Fruit fly (Drosophila melanogaster) whole organism, embryonic: ENCODE results near the gene mRpL33.

Source experiments
- ATbp ChIP-seq: fragments of 200-800 bp; sonication (Bioruptor generic); optimal IDR thresholded peaks from 2 replicates; lab custom pipeline; 2017; ENCODE audit warnings: missing biosample characterization, mild to moderate bottlenecking, missing genetic modification characterization, missing genetic modification reagents
- BEAF-32 ChIP-seq: fragments of 200-800 bp; sonication (Bioruptor generic); optimal IDR thresholded peaks from 3 replicates; lab custom pipeline; 2017; ENCODE audit warnings: missing biosample characterization, missing genetic modification characterization, mild to moderate bottlenecking, moderate library complexity, missing genetic modification reagents
- Bgb ChIP-seq: fragments of 200-800 bp; sonication (Bioruptor generic); IDR thresholded peaks from 2 replicates; pipeline ENCODE4 v1.3.6; 2022; ENCODE audit warnings: missing biosample characterization, missing genetic modification characterization; ENCODE audit not compliant: partially characterized antibody
- CG10321 ChIP-seq: fragments of 200-800 bp; sonication (Bioruptor generic); IDR thresholded peaks from 2 replicates; pipeline ENCODE4 v1.3.6; 2022; ENCODE audit warnings: missing biosample characterization, missing genetic modification characterization
- CG10959 ChIP-seq: fragments of 200-800 bp; sonication (Bioruptor generic); IDR thresholded peaks from 2 replicates; pipeline ENCODE4 v1.3.6; 2022; ENCODE audit warnings: missing biosample characterization, missing genetic modification characterization
- CG11398 ChIP-seq: fragments of 200-800 bp; sonication (Bioruptor generic); optimal IDR thresholded peaks from 2 replicates; lab custom pipeline; 2016; ENCODE audit warnings: missing biosample characterization, missing genetic modification characterization
- CG11504 ChIP-seq: fragments of 200-800 bp; sonication (Bioruptor generic); optimal IDR thresholded peaks from 3 replicates; lab custom pipeline; 2019; ENCODE audit warnings: missing biosample characterization, mild to moderate bottlenecking, missing genetic modification characterization, moderate library complexity
- CG12659 ChIP-seq: fragments of 200-800 bp; sonication (Bioruptor generic); optimal IDR thresholded peaks from 3 replicates; lab custom pipeline; 2017; ENCODE audit warnings: mild to moderate bottlenecking, missing biosample characterization, missing genetic modification reagents, missing genetic modification characterization
- CG1602 ChIP-seq: fragments of 200-800 bp; sonication (Bioruptor generic); optimal IDR thresholded peaks from 3 replicates; lab custom pipeline; 2016; ENCODE audit warnings: missing biosample characterization, missing genetic modification characterization
- CG17612 ChIP-seq: fragments of 200-800 bp; sonication (Bioruptor generic); IDR thresholded peaks from 2 replicates; pipeline ENCODE4 v1.3.6; 2022; ENCODE audit warnings: missing biosample characterization, missing genetic modification characterization
- CG32772 ChIP-seq: fragments of 200-800 bp; sonication (Bioruptor generic); IDR thresholded peaks from 2 replicates; pipeline ENCODE4 v1.3.6; 2022; ENCODE audit warnings: missing biosample characterization, missing genetic modification characterization
- CG33557 ChIP-seq: fragments of 200-800 bp; sonication (Bioruptor generic); optimal IDR thresholded peaks from 2 replicates; lab custom pipeline; 2019; ENCODE audit warnings: missing biosample characterization, mild to moderate bottlenecking, missing genetic modification characterization, moderate library complexity
- CG34224 ChIP-seq: fragments of 200-800 bp; sonication (Bioruptor generic); IDR thresholded peaks from 3 replicates; pipeline ENCODE4 v1.3.6; 2022; ENCODE audit warnings: missing biosample characterization, missing genetic modification characterization; ENCODE audit not compliant: partially characterized antibody
- CG34422 ChIP-seq: fragments of 200-800 bp; sonication (Bioruptor generic); IDR thresholded peaks from 3 replicates; pipeline ENCODE4 v1.3.6; 2022; ENCODE audit warnings: missing biosample characterization, missing genetic modification characterization
- CG3847 ChIP-seq: fragments of 200-800 bp; sonication (Bioruptor generic); IDR thresholded peaks from 2 replicates; pipeline ENCODE4 v1.3.6; 2022; ENCODE audit warnings: missing biosample characterization, missing genetic modification characterization
- CG4360 ChIP-seq: fragments of 200-800 bp; sonication (Bioruptor generic); IDR thresholded peaks from 2 replicates; pipeline ENCODE4 v1.3.6; 2022; ENCODE audit warnings: missing biosample characterization, missing genetic modification characterization
- CG4854 ChIP-seq: fragments of 200-800 bp; sonication (Bioruptor generic); optimal IDR thresholded peaks from 2 replicates; lab custom pipeline; 2016; ENCODE audit warnings: missing biosample characterization, missing genetic modification characterization, inconsistent platforms
- CG5953 ChIP-seq: fragments of 200-800 bp; sonication (Bioruptor generic); IDR thresholded peaks from 2 replicates; pipeline ENCODE4 v1.3.6; 2022; ENCODE audit warnings: missing biosample characterization, missing genetic modification characterization
- CG6683 ChIP-seq: fragments of 200-800 bp; sonication (Bioruptor generic); optimal IDR thresholded peaks from 2 replicates; lab custom pipeline; 2017; ENCODE audit warnings: missing biosample characterization, mild to moderate bottlenecking, missing genetic modification characterization, missing genetic modification reagents
- CG6689 ChIP-seq: fragments of 200-800 bp; sonication (Bioruptor generic); IDR thresholded peaks from 2 replicates; pipeline ENCODE4 v1.3.6; 2022; ENCODE audit warnings: missing biosample characterization, missing genetic modification characterization
- CG6813 ChIP-seq: fragments of 200-800 bp; sonication (Bioruptor generic); optimal IDR thresholded peaks from 2 replicates; lab custom pipeline; 2017; ENCODE audit warnings: missing biosample characterization, missing genetic modification characterization, mild to moderate bottlenecking, moderate library complexity, missing genetic modification reagents
- CG8089 ChIP-seq: fragments of 200-800 bp; sonication (Bioruptor generic); optimal IDR thresholded peaks from 3 replicates; lab custom pipeline; 2016; ENCODE audit warnings: missing biosample characterization, missing genetic modification characterization
- CG8359 ChIP-seq: fragments of 200-800 bp; sonication (Bioruptor generic); optimal IDR thresholded peaks from 2 replicates; lab custom pipeline; 2017; ENCODE audit warnings: missing biosample characterization, mild to moderate bottlenecking, missing genetic modification characterization, borderline replicate concordance
- CG8478 ChIP-seq: fragments of >200 bp; optimal IDR thresholded peaks from 2 replicates; lab custom pipeline; 2018
- CG9437 ChIP-seq: fragments of 200-800 bp; sonication (Bioruptor generic); optimal IDR thresholded peaks from 2 replicates; lab custom pipeline; 2018; ENCODE audit warnings: missing biosample characterization, mild to moderate bottlenecking, missing genetic modification characterization
- CG9727 ChIP-seq: fragments of 200-800 bp; sonication (Bioruptor generic); optimal IDR thresholded peaks from 3 replicates; lab custom pipeline; 2017; ENCODE audit warnings: missing biosample characterization, mild to moderate bottlenecking, missing genetic modification characterization
- D ChIP-seq, 2 experiments: fragments of 200-800 bp in 1 of 2; fragments of >200 bp in 1 of 2; sonication (Bioruptor generic) in 1 of 2; optimal IDR thresholded peaks; 2 replicates in 1 of 2; 3 replicates in 1 of 2; lab custom pipeline; 2017; ENCODE audit warnings: mild to moderate bottlenecking in 1 of 2, missing biosample characterization in 1 of 2, missing genetic modification characterization in 1 of 2, missing genetic modification reagents in 1 of 2
- Dip3 ChIP-seq: fragments of 200-800 bp; sonication (Bioruptor generic); optimal IDR thresholded peaks from 3 replicates; lab custom pipeline; 2016; ENCODE audit warnings: missing biosample characterization, missing genetic modification characterization
- E2f1 ChIP-seq: fragments of 200-800 bp; sonication (Bioruptor generic); IDR thresholded peaks from 2 replicates; pipeline ENCODE4 v1.3.6; 2022; ENCODE audit warnings: missing biosample characterization, missing genetic modification characterization
- GATAe ChIP-seq: fragments of 200-800 bp; sonication (Bioruptor generic); conservative IDR thresholded peaks from 2 replicates; pipeline ENCODE4 v1.3.6; 2022; ENCODE audit warnings: missing biosample characterization, missing genetic modification characterization
- HHEX ChIP-seq: fragments of 200-800 bp; sonication (Bioruptor generic); optimal IDR thresholded peaks from 3 replicates; lab custom pipeline; 2017; ENCODE audit warnings: missing biosample characterization, mild to moderate bottlenecking, missing genetic modification characterization, missing genetic modification reagents
- Hand ChIP-seq: fragments of 200-800 bp; sonication (Bioruptor generic); optimal IDR thresholded peaks from 2 replicates; lab custom pipeline; 2017; ENCODE audit warnings: mild to moderate bottlenecking, missing biosample characterization, missing genetic modification reagents, missing genetic modification characterization
- HmgD ChIP-seq: fragments of 200-800 bp; sonication (Bioruptor generic); optimal IDR thresholded peaks from 3 replicates; lab custom pipeline; 2016; ENCODE audit warnings: missing biosample characterization, missing genetic modification characterization
- Mes4 ChIP-seq: fragments of 200-800 bp; sonication (Bioruptor generic); optimal IDR thresholded peaks from 2 replicates; lab custom pipeline; 2016; ENCODE audit warnings: missing biosample characterization, missing genetic modification characterization
- NFAT ChIP-seq: fragments of 200-800 bp; sonication (Bioruptor generic); IDR thresholded peaks from 2 replicates; pipeline ENCODE4 v1.3.6; 2022; ENCODE audit warnings: missing biosample characterization, missing genetic modification characterization
- Xbp1 ChIP-seq: fragments of 200-800 bp; sonication (Bioruptor generic); optimal IDR thresholded peaks from 3 replicates; lab custom pipeline; 2016; ENCODE audit warnings: missing biosample characterization, mild to moderate bottlenecking, missing genetic modification characterization
- al ChIP-seq: fragments of 200-800 bp; sonication (Bioruptor generic); IDR thresholded peaks from 2 replicates; pipeline ENCODE4 v1.3.6; 2022; ENCODE audit warnings: missing biosample characterization, missing genetic modification characterization
- corto ChIP-seq: fragments of 200-800 bp; sonication (Bioruptor generic); optimal IDR thresholded peaks from 2 replicates; lab custom pipeline; 2016; ENCODE audit warnings: missing biosample characterization, mild to moderate bottlenecking, missing genetic modification characterization, moderate library complexity
- fru ChIP-seq: fragments of >200 bp; optimal IDR thresholded peaks from 2 replicates; lab custom pipeline; 2017
- gem ChIP-seq: fragments of 200-800 bp; sonication (Bioruptor generic); optimal IDR thresholded peaks from 2 replicates; lab custom pipeline; 2019; ENCODE audit warnings: missing biosample characterization, mild to moderate bottlenecking, missing genetic modification characterization, moderate library complexity
- grn ChIP-seq: fragments of 200-800 bp; sonication (Bioruptor generic); optimal IDR thresholded peaks from 3 replicates; lab custom pipeline; 2017; ENCODE audit warnings: missing biosample characterization, missing genetic modification characterization
- her ChIP-seq: fragments of 200-800 bp; sonication (Bioruptor generic); optimal IDR thresholded peaks from 2 replicates; lab custom pipeline; 2016; ENCODE audit warnings: missing biosample characterization, missing genetic modification characterization
- knrl ChIP-seq: fragments of 200-800 bp; sonication (Bioruptor generic); IDR thresholded peaks from 3 replicates; pipeline ENCODE4 v1.3.6; 2022; ENCODE audit warnings: missing biosample characterization, missing genetic modification characterization; ENCODE audit not compliant: partially characterized antibody
- maf-S ChIP-seq: fragments of 200-800 bp; sonication (Bioruptor generic); optimal IDR thresholded peaks from 2 replicates; lab custom pipeline; 2016; ENCODE audit warnings: missing biosample characterization, missing genetic modification characterization
- odd ChIP-seq: fragments of 200-800 bp; sonication (Bioruptor generic); optimal IDR thresholded peaks from 2 replicates; lab custom pipeline; 2017; ENCODE audit warnings: missing biosample characterization, mild to moderate bottlenecking, missing genetic modification characterization
- phol ChIP-seq: fragments of 200-800 bp; sonication (Bioruptor generic); optimal IDR thresholded peaks from 3 replicates; lab custom pipeline; 2018; ENCODE audit warnings: missing biosample characterization, mild to moderate bottlenecking, missing genetic modification characterization, moderate library complexity
- scrt ChIP-seq: fragments of 200-800 bp; sonication (Bioruptor generic); optimal IDR thresholded peaks from 2 replicates; lab custom pipeline; 2018; ENCODE audit warnings: missing biosample characterization, mild to moderate bottlenecking, missing genetic modification characterization, moderate library complexity
- sens-2 ChIP-seq: fragments of 200-800 bp; sonication (Bioruptor generic); IDR thresholded peaks from 2 replicates; pipeline ENCODE4 v1.3.6; 2022; ENCODE audit warnings: missing biosample characterization, missing genetic modification characterization
- ttk ChIP-seq: fragments of 200-800 bp; sonication (Bioruptor generic); IDR thresholded peaks from 2 replicates; pipeline ENCODE4 v2.1.2; 2022; ENCODE audit warnings: missing biosample characterization, missing genetic modification characterization
- zfh2 ChIP-seq: fragments of 200-800 bp; sonication (Bioruptor generic); optimal IDR thresholded peaks from 2 replicates; lab custom pipeline; 2016; ENCODE audit warnings: missing biosample characterization, missing genetic modification characterization

Gene mRpL33

dm6 chrX:4323911-4324368 is 1.9 kb upstream of the mRpL33 start (continued):
- TF ChIP-seq knrl (no peak), maf-S (peak; percentile 21), ttk (peak; percentile 31; the same call in 1 of the 2 replicates), CG9437 (GFP tag; lab: Kevin White, UChicago) (peak; percentile 57), CG9727 (GFP tag; lab: Kevin White, UChicago) (peak; percentile 66), CG17612 (GFP tag; lab: Robert Waterston, UW) (no peak), HmgD (no peak), CG11504 (tag; lab: Kevin White, UChicago) (peak; percentile 76), CG6689 (GFP tag; lab: Robert Waterston, UW) (peak; percentile 45; the same call in 1 of the 2 replicates), CG3847 (GFP tag; lab: Robert Waterston, UW) (0 out of 2 replicates have a peak, but pooled peaks have one; percentile 38), Bgb (no peak), E2f1 (GFP tag; lab: Robert Waterston, UW) (no peak; the same call in 1 of the 2 replicates), sens-2 (GFP tag; lab: Robert Waterston, UW) (no peak), phol (peak; percentile 70), al (peak; percentile 35; the same call in 1 of the 2 replicates), scrt (GFP tag; lab: Kevin White, UChicago) (peak; percentile 43), CG32772 (GFP tag; lab: Robert Waterston, UW) (no peak), Mes4 (GFP tag; lab: Kevin White, UChicago) (peak; percentile 15), CG6813 (GFP tag; lab: Kevin White, UChicago) (peak; percentile 48), Dip3 (GFP tag; lab: Kevin White, UChicago) (peak; percentile 65), CG8359 (GFP tag; lab: Kevin White, UChicago) (no peak), CG33557 (no peak), grn (GFP tag; lab: Kevin White, UChicago) (no peak), HHEX (GFP tag; lab: Kevin White, UChicago) (peak; percentile 45), CG12659 (peak; percentile 68), NFAT (GFP tag; lab: Robert Waterston, UW) (no peak), CG8089 (GFP tag; lab: Kevin White, UChicago) (no peak), fru (lab: Kevin White, UChicago) (no peak), CG4854 (GFP tag; lab: Kevin White, UChicago) (peak; percentile 10), CG1602 (peak; percentile 34), Xbp1 (GFP tag; lab: Kevin White, UChicago) (peak; percentile 64), CG34422 (GFP tag; lab: Robert Waterston, UW) (peak; percentile 63; the same call in 1 of the 3 replicates), CG5953 (GFP tag; lab: Robert Waterston, UW) (no peak), CG34224 (GFP tag; lab: Robert Waterston, UW) (no peak), corto (no peak), CG4360 (GFP tag; lab: Robert Waterston, UW) (no peak), CG10959 (GFP tag; lab: Robert Waterston, UW) (no peak; the same call in 1 of the 2 replicates), CG6683 (GFP tag; lab: Kevin White, UChicago) (peak; percentile 38), CG11398 (GFP tag; lab: Kevin White, UChicago) (no peak), CG8478 (lab: Kevin White, UChicago) (no peak), gem (peak; percentile 83), Hand (no peak), her (GFP tag; lab: Kevin White, UChicago) (no peak), CG10321 (GFP tag; lab: Robert Waterston, UW) (no peak), ATbp (GFP tag; lab: Kevin White, UChicago) (no peak), odd (peak; percentile 20), BEAF-32 (GFP tag; lab: Kevin White, UChicago) (no peak), D (optimal IDR thresholded peaks at IDR 0.05; lab: Kevin White, UChicago) (no peak), D (GFP tag; optimal IDR thresholded peaks at IDR 0.05; lab: Kevin White, UChicago) (no peak), zfh2 (GFP tag; lab: Kevin White, UChicago) (peak; percentile 70), GATAe (GFP tag; lab: Robert Waterston, UW) (no peak)
